Worm (Caenorhabditis elegans) whole organism, L1 larva: Measurements from ENCODE around the gene sam-4.
A peak's percentile ranks its signal among the peaks of the same experiment; 100 is the strongest.

Experiments used
- ama-1 ChIP-seq: fragments of 150-350 bp; optimal IDR thresholded peaks from 2 replicates; lab custom pipeline; 2014
- fos-1 ChIP-seq: fragments of 150-350 bp; optimal IDR thresholded peaks from 2 replicates; lab custom pipeline; 2014; ENCODE audit warnings: missing biosample characterization, missing genetic modification characterization
- grh-1 ChIP-seq: fragments of 200-800 bp; sonication (Bioruptor generic); IDR thresholded peaks from 2 replicates; pipeline ENCODE4 v1.3.6; 2022; ENCODE audit warnings: missing genetic modification reagents, missing genetic modification characterization, missing compliant biosample characterization
- lin-13 ChIP-seq: fragments of 150-350 bp; optimal IDR thresholded peaks from 2 replicates; lab custom pipeline; 2014; ENCODE audit warnings: missing biosample characterization, missing genetic modification reagents, missing genetic modification characterization
- lin-14 ChIP-seq: fragments of 200-800 bp; sonication (Bioruptor generic); optimal IDR thresholded peaks from 2 replicates; lab custom pipeline; 2018; ENCODE audit warnings: mild to moderate bottlenecking, missing genetic modification characterization, moderate library complexity, missing compliant biosample characterization
- lir-3 ChIP-seq: sonication (generic microtip); optimal IDR thresholded peaks from 2 replicates; lab custom pipeline; 2016; ENCODE audit warnings: mild to moderate bottlenecking, missing genetic modification characterization, moderate library complexity, missing compliant biosample characterization; ENCODE audit not compliant: poor library complexity
- pax-3 ChIP-seq: fragments of 200-800 bp; sonication (Bioruptor generic); optimal IDR thresholded peaks from 2 replicates; lab custom pipeline; 2018; ENCODE audit warnings: mild to moderate bottlenecking, missing genetic modification characterization, moderate library complexity, missing compliant biosample characterization
- snpc-4 ChIP-seq: fragments of 150-350 bp; optimal IDR thresholded peaks from 2 replicates; lab custom pipeline; 2014; ENCODE audit warnings: missing biosample characterization, missing genetic modification characterization
- sptf-1 ChIP-seq: fragments of 150-350 bp; optimal IDR thresholded peaks from 2 replicates; lab custom pipeline; 2014; ENCODE audit warnings: missing biosample characterization, missing genetic modification characterization
- tlp-1 ChIP-seq: fragments of 150-350 bp; optimal IDR thresholded peaks from 2 replicates; lab custom pipeline; 2014; ENCODE audit warnings: missing biosample characterization, missing genetic modification characterization
- unc-130 ChIP-seq: fragments of 150-350 bp; optimal IDR thresholded peaks from 2 replicates; lab custom pipeline; 2017; ENCODE audit warnings: missing biosample characterization, missing genetic modification characterization, inconsistent platforms
- ztf-11 ChIP-seq, 2 experiments: sonication (generic microtip); optimal IDR thresholded peaks; 2 replicates each; lab custom pipeline; 2016 to 2017; ENCODE audit warnings: missing genetic modification characterization in 2 of 2, missing biosample characterization in 1 of 2, missing compliant biosample characterization in 1 of 2

DNA sequence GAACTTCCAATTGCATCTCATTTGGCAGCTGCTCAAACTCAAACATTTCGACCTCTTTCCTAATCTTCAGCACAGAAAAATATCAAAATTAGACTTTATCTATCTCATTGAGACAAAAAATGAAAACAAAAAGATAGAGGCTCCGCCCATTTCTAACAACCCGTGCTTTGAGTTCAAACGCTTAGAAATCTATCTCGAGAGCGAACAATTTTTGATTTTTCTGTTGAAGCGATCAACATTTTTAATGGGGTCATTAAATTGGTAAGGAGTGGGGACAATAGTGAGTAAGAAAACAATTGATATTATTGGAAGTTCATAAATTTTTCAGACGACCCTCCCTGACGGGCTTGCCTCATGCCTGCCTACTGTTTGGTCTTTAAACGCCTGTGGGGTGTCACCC lies 49.8 kb upstream of the sam-4 start, which contains the start of the genes C25H3.10 and C25H3.1:
- TF ChIP-seq snpc-4 (tag; lab: Kevin White, UChicago) (peak; percentile 57), ama-1 (lab: Kevin White, UChicago) (no peak), ztf-11 (tag; optimal IDR thresholded peaks at IDR 0.05; lab: Kevin White, UChicago) (no peak), pax-3 (tag; lab: Kevin White, UChicago) (no peak), lin-14 (GFP tag; lab: Kevin White, UChicago) (peak; percentile 6), grh-1 (GFP tag; lab: Robert Waterston, UW) (no peak), tlp-1 (tag; lab: Kevin White, UChicago) (no peak), fos-1 (tag; lab: Kevin White, UChicago) (no peak), lin-13 (no peak), lir-3 (tag; lab: Kevin White, UChicago) (no peak), unc-130 (no peak), sptf-1 (tag; lab: Kevin White, UChicago) (no peak)
